Worm (Caenorhabditis elegans): ENCODE data around the gene T06E6.1.

- TF ChIP-seq W03F9.2 (tag; optimal IDR thresholded peaks at IDR 0.05) (no peak), dao-5 (tag; optimal IDR thresholded peaks at IDR 0.05) (no peak)
Measured at ce11 chrV:15413847-15414246, 19.1 kb upstream of the T06E6.1 start, which contains the start of gene srh-264.
